Worm (Caenorhabditis elegans) whole organism, L4 larva: ENCODE results near the gene dac-1.
A peak's percentile ranks its signal among the peaks of the same experiment; 100 is the strongest.

Experiments
- D1046.2 ChIP-seq: fragments of 200-800 bp; sonication (Bioruptor generic); IDR thresholded peaks from 2 replicates; pipeline ENCODE4 v1.3.6; 2022; ENCODE audit warnings: missing genetic modification characterization, missing compliant biosample characterization
- F26F4.8 ChIP-seq: fragments of 200-800 bp; sonication (Bioruptor generic); conservative IDR thresholded peaks from 2 replicates; pipeline ENCODE4 v1.3.6; 2022; ENCODE audit warnings: missing genetic modification characterization, missing compliant biosample characterization
- F44E2.7 ChIP-seq: fragments of 200-800 bp; sonication (Bioruptor generic); IDR thresholded peaks from 2 replicates; pipeline ENCODE4 v2.1.2; 2022; ENCODE audit warnings: missing genetic modification characterization, missing compliant biosample characterization
- R02D3.7 ChIP-seq: fragments of 150-350 bp; sonication (generic microtip); optimal IDR thresholded peaks from 3 replicates; lab custom pipeline; 2014; ENCODE audit warnings: missing biosample characterization, missing genetic modification characterization
- T26A8.4 ChIP-seq: fragments of 200-800 bp; sonication (Bioruptor generic); IDR thresholded peaks from 2 replicates; pipeline ENCODE4 v1.3.6; 2022; ENCODE audit warnings: missing genetic modification characterization, missing compliant biosample characterization
- Y5F2A.4 ChIP-seq: fragments of 200-800 bp; sonication (Bioruptor generic); optimal IDR thresholded peaks from 2 replicates; lab custom pipeline; 2018; ENCODE audit warnings: mild to moderate bottlenecking, missing genetic modification characterization, missing compliant biosample characterization
- ZK337.2 ChIP-seq: fragments of 200-800 bp; sonication (Bioruptor generic); IDR thresholded peaks from 2 replicates; pipeline ENCODE4 v1.3.6; 2022; ENCODE audit warnings: missing genetic modification reagents, missing genetic modification characterization, missing compliant biosample characterization
- aha-1 ChIP-seq: fragments of 150-350 bp; peaks from one replicate; lab custom pipeline; 2014; ENCODE audit warnings: missing biosample characterization, missing genetic modification characterization
- ama-1 ChIP-seq: fragments of 150-350 bp; optimal IDR thresholded peaks from 2 replicates; lab custom pipeline; 2014; ENCODE audit warnings: inconsistent platforms, mixed read lengths
- ceh-20 ChIP-seq: fragments of 200-800 bp; sonication (Bioruptor generic); IDR thresholded peaks from 2 replicates; pipeline ENCODE4 v1.3.6; 2022; ENCODE audit warnings: missing genetic modification reagents, missing genetic modification characterization, missing compliant biosample characterization
- ceh-62 ChIP-seq: sonication (generic microtip); optimal IDR thresholded peaks from 2 replicates; lab custom pipeline; 2017; ENCODE audit warnings: missing biosample characterization, missing genetic modification characterization
- ceh-82 ChIP-seq: sonication (generic microtip); optimal IDR thresholded peaks from 2 replicates; lab custom pipeline; 2017; ENCODE audit warnings: missing biosample characterization, missing genetic modification characterization
- dmd-6 ChIP-seq: fragments of 200-800 bp; sonication (Bioruptor generic); IDR thresholded peaks from 2 replicates; pipeline ENCODE4 v1.3.6; 2022; ENCODE audit warnings: missing genetic modification reagents, missing genetic modification characterization, missing compliant biosample characterization
- dmd-8 ChIP-seq: fragments of 200-800 bp; sonication (Bioruptor generic); IDR thresholded peaks from 2 replicates; pipeline ENCODE4 v1.3.6; 2022; ENCODE audit warnings: missing genetic modification characterization, missing compliant biosample characterization
- dmd-9 ChIP-seq: fragments of 200-800 bp; sonication (Bioruptor generic); IDR thresholded peaks from 2 replicates; pipeline ENCODE4 v1.3.6; 2022; ENCODE audit warnings: missing genetic modification reagents, missing genetic modification characterization, missing compliant biosample characterization
- duxl-1 ChIP-seq: sonication (generic microtip); optimal IDR thresholded peaks from 2 replicates; lab custom pipeline; 2016; ENCODE audit warnings: mild to moderate bottlenecking, missing genetic modification characterization, moderate library complexity, missing compliant biosample characterization; ENCODE audit not compliant: poor library complexity
- dve-1 ChIP-seq: sonication (generic microtip); optimal IDR thresholded peaks from 2 replicates; lab custom pipeline; 2017; ENCODE audit warnings: antibody characterized with exemption, mild to moderate bottlenecking, missing genetic modification characterization, missing compliant biosample characterization; ENCODE audit not compliant: insufficient read depth
- egl-27 ChIP-seq: sonication (generic microtip); optimal IDR thresholded peaks from 3 replicates; lab custom pipeline; 2017; ENCODE audit warnings: missing biosample characterization, missing genetic modification reagents, missing genetic modification characterization
- egl-43 ChIP-seq: fragments of 200-800 bp; sonication (Bioruptor generic); IDR thresholded peaks from 2 replicates; pipeline ENCODE4 v1.3.6; 2022; ENCODE audit warnings: missing genetic modification reagents, missing genetic modification characterization, missing compliant biosample characterization
- hif-1 ChIP-seq, 2 experiments: sonication (generic microtip); optimal IDR thresholded peaks; 2 replicates each; lab custom pipeline; 2016 to 2017; ENCODE audit warnings: missing compliant biosample characterization in 2 of 2, missing genetic modification characterization in 2 of 2, missing genetic modification reagents in 2 of 2, missing genotype in 2 of 2, mild to moderate bottlenecking in 1 of 2
- hmg-1.1 ChIP-seq: fragments of 200-800 bp; sonication (Bioruptor generic); IDR thresholded peaks from 2 replicates; pipeline ENCODE4 v1.3.6; 2022; ENCODE audit warnings: missing genetic modification reagents, missing genetic modification characterization, missing compliant biosample characterization
- lin-15B ChIP-seq: fragments of 150-350 bp; sonication (generic microtip); optimal IDR thresholded peaks from 3 replicates; lab custom pipeline; 2014; ENCODE audit warnings: missing biosample characterization, missing genetic modification characterization
- lin-29 ChIP-seq: fragments of 200-800 bp; sonication (Bioruptor generic); IDR thresholded peaks from 2 replicates; pipeline ENCODE4 v1.3.6; 2022; ENCODE audit warnings: missing genetic modification reagents, missing genetic modification characterization, missing compliant biosample characterization
- lin-39 ChIP-seq: fragments of 150-350 bp; optimal IDR thresholded peaks from 2 replicates; lab custom pipeline; 2014; ENCODE audit warnings: missing biosample characterization, missing genetic modification reagents, missing genetic modification characterization
- madf-5 ChIP-seq, 2 experiments: fragments of 200-800 bp; sonication (Bioruptor generic); IDR thresholded peaks; 2 replicates each; pipeline ENCODE4 v1.3.6; 2022; ENCODE audit warnings: missing compliant biosample characterization in 2 of 2, missing genetic modification characterization in 2 of 2
- mes-2 ChIP-seq: sonication (generic microtip); optimal IDR thresholded peaks from 2 replicates; lab custom pipeline; 2016; ENCODE audit warnings: missing genotype, mild to moderate bottlenecking, missing genetic modification characterization, missing compliant biosample characterization; ENCODE audit not compliant: poor library complexity, severe bottlenecking
- mxl-2 ChIP-seq: fragments of 200-800 bp; sonication (Bioruptor generic); conservative IDR thresholded peaks from 2 replicates; pipeline ENCODE4 v1.3.6; 2022; ENCODE audit warnings: missing genetic modification reagents, missing genetic modification characterization, missing compliant biosample characterization
- nhr-41 ChIP-seq: fragments of 200-800 bp; sonication (Bioruptor generic); IDR thresholded peaks from 2 replicates; pipeline ENCODE4 v1.3.6; 2022; ENCODE audit warnings: missing genetic modification reagents, missing genetic modification characterization, missing compliant biosample characterization
- nhr-42 ChIP-seq: fragments of 200-800 bp; sonication (Bioruptor generic); IDR thresholded peaks from 2 replicates; pipeline ENCODE4 v1.3.6; 2022; ENCODE audit warnings: missing genetic modification characterization, missing compliant biosample characterization
- nhr-76 ChIP-seq: fragments of 150-350 bp; optimal IDR thresholded peaks from 2 replicates; lab custom pipeline; 2014; ENCODE audit warnings: missing biosample characterization, missing genetic modification characterization
- pha-4 ChIP-seq, 2 experiments: fragments of 150-350 bp in 1 of 2; fragments of 200-800 bp in 1 of 2; sonication (Bioruptor generic) in 1 of 2; IDR thresholded peaks in 1 of 2; optimal IDR thresholded peaks in 1 of 2; 2 replicates each; pipeline versions ENCODE4 v1.3.6 to Lab custom; 2014 to 2022; ENCODE audit warnings: missing genetic modification characterization in 2 of 2, missing genetic modification reagents in 2 of 2, missing biosample characterization in 1 of 2, missing compliant biosample characterization in 1 of 2
- php-3 ChIP-seq: fragments of 200-800 bp; sonication (Bioruptor generic); IDR thresholded peaks from 2 replicates; pipeline ENCODE4 v1.3.6; 2022; ENCODE audit warnings: missing genetic modification reagents, missing genetic modification characterization, missing compliant biosample characterization
- pqm-1 ChIP-seq: sonication (generic microtip); optimal IDR thresholded peaks from 2 replicates; lab custom pipeline; 2017; ENCODE audit warnings: missing biosample characterization, missing genetic modification characterization
- set-16 ChIP-seq: fragments of 200-800 bp; sonication (Bioruptor generic); IDR thresholded peaks from 2 replicates; pipeline ENCODE4 v1.3.6; 2022; ENCODE audit warnings: missing genetic modification reagents, missing genetic modification characterization, missing compliant biosample characterization
- skn-1 ChIP-seq: fragments of 150-350 bp; optimal IDR thresholded peaks from 2 replicates; lab custom pipeline; 2014; ENCODE audit warnings: missing biosample characterization, missing genetic modification characterization
- spr-3 ChIP-seq: fragments of 200-800 bp; sonication (Bioruptor generic); optimal IDR thresholded peaks from 2 replicates; lab custom pipeline; 2018; ENCODE audit warnings: mild to moderate bottlenecking, missing genetic modification characterization, missing compliant biosample characterization
- unc-62 ChIP-seq, 3 experiments: fragments of 150-350 bp in 1 of 3; sonication (generic microtip); optimal IDR thresholded peaks in 2 of 3; peaks in 1 of 3; 1 replicate in 1 of 3; 2 replicates in 2 of 3; lab custom pipeline; 2014 to 2017; ENCODE audit warnings: missing biosample characterization in 3 of 3, missing genetic modification characterization in 3 of 3, missing genetic modification reagents in 3 of 3, missing genotype in 1 of 3
- zfp-3 ChIP-seq: fragments of 200-800 bp; sonication (Bioruptor generic); conservative IDR thresholded peaks from 2 replicates; pipeline ENCODE4 v1.3.6; 2022; ENCODE audit warnings: missing genetic modification reagents, missing genetic modification characterization, missing compliant biosample characterization

dac-1 gene

ce11 chrIII:833711-834442 lies 17.9 kb downstream of the dac-1 start (continued):
- TF ChIP-seq zfp-3 (GFP tag; lab: Robert Waterston, UW) (peak; percentile 35; the same call in 1 of the 2 replicates), R02D3.7 (no peak), skn-1 (tag; lab: Kevin White, UChicago) (no peak), D1046.2 (GFP tag; lab: Robert Waterston, UW) (0 out of 2 replicates have a peak, but pooled peaks have one; percentile 48), mxl-2 (GFP tag; lab: Robert Waterston, UW) (0 out of 2 replicates have a peak, but pooled peaks have one; percentile 3), nhr-41 (GFP tag; lab: Robert Waterston, UW) (no peak), spr-3 (GFP tag; lab: Kevin White, UChicago) (no peak)

- TF ChIP-seq ZK337.2 (0 out of 2 replicates have a peak, but pooled peaks have one; percentile 2), skn-1 (tag; lab: Kevin White, UChicago) (no peak), duxl-1 (tag; lab: Kevin White, UChicago) (peak; percentile 8), nhr-42 (GFP tag; lab: Robert Waterston, UW) (no peak), dmd-9 (0 out of 2 replicates have a peak, but pooled peaks have one; percentile 8), ceh-82 (tag; lab: Kevin White, UChicago) (no peak), egl-27 (tag; lab: Kevin White, UChicago) (no peak), F26F4.8 (no peak), mes-2 (peak; percentile 23), php-3 (0 out of 2 replicates have a peak, but pooled peaks have one; percentile 23), T26A8.4 (GFP tag; lab: Robert Waterston, UW) (peak; percentile 48; the same call in 1 of the 2 replicates), Y5F2A.4 (no peak), lin-15B (tag; lab: Kevin White, UChicago) (no peak), hmg-1.1 (GFP tag; lab: Robert Waterston, UW) (0 out of 2 replicates have a peak, but pooled peaks have one; percentile 13), madf-5 (GFP tag; IDR thresholded peaks at IDR 0.05; lab: Robert Waterston, UW) (0 out of 4 replicates have a peak, but pooled peaks of 1 of the 2 experiments have one; percentile 31), set-16 (GFP tag; lab: Robert Waterston, UW) (peak; percentile 90), unc-62 (GFP tag; optimal IDR thresholded peaks at IDR 0.05 in 1 of 2; lab: Kevin White, UChicago) (no peak), unc-62 (tag; optimal IDR thresholded peaks at IDR 0.05; lab: Kevin White, UChicago) (no peak), dmd-6 (GFP tag; lab: Robert Waterston, UW) (no peak), ceh-62 (tag; lab: Kevin White, UChicago) (no peak), egl-43 (GFP tag; lab: Robert Waterston, UW) (0 out of 2 replicates have a peak, but pooled peaks have one; percentile 56), F44E2.7 (GFP tag; lab: Robert Waterston, UW) (no peak), pha-4 (GFP tag; IDR thresholded peaks at IDR 0.05; lab: Robert Waterston, UW) (no peak), pha-4 (tag; optimal IDR thresholded peaks at IDR 0.05; lab: Kevin White, UChicago) (no peak), dve-1 (peak; percentile 9), ceh-20 (GFP tag; lab: Robert Waterston, UW) (no peak), lin-29 (GFP tag; lab: Robert Waterston, UW) (no peak), aha-1 (tag; lab: Kevin White, UChicago) (peak; percentile 97), pqm-1 (tag; lab: Kevin White, UChicago) (no peak)
Observed at ce11 chrIII:834443-834815, 18.5 kb downstream of the dac-1 start.

ce11 chrIII:835208-835607 lies 19.3 kb downstream of the dac-1 start:
- TF ChIP-seq lin-39 (tag; lab: Kevin White, UChicago) = no peak
- TF ChIP-seq dmd-8 (GFP tag; lab: Robert Waterston, UW) = no peak
- peak; percentile 92 for TF ChIP-seq ama-1 (lab: Kevin White, UChicago)
- no peak for TF ChIP-seq hif-1 (tag; optimal IDR thresholded peaks at IDR 0.05; lab: Kevin White, UChicago)
- TF ChIP-seq lin-15B (tag; lab: Kevin White, UChicago) = no peak
- TF ChIP-seq nhr-76 = no peak
- peak; percentile 88 for TF ChIP-seq aha-1 (tag; lab: Kevin White, UChicago)
- peak in 1 of 2 experiments; percentile 85 for TF ChIP-seq unc-62 (GFP tag; optimal IDR thresholded peaks at IDR 0.05 in 1 of 2; lab: Kevin White, UChicago)
- TF ChIP-seq unc-62 (tag; optimal IDR thresholded peaks at IDR 0.05; lab: Kevin White, UChicago) = no peak
- TF ChIP-seq mes-2 = peak; percentile 42
